Fruit fly (Drosophila melanogaster) whole organism, embryonic: ENCODE measurements around the gene CG34348.

Experiments
- B-H1 ChIP-seq: fragments of 200-800 bp; sonication (Bioruptor generic); IDR thresholded peaks from 3 replicates; pipeline ENCODE4 v1.3.6; 2022; ENCODE audit warnings: missing biosample characterization, missing genetic modification characterization
- Bdp1 ChIP-seq: fragments of 200-800 bp; sonication (Bioruptor generic); optimal IDR thresholded peaks from 3 replicates; lab custom pipeline; 2016; ENCODE audit warnings: missing biosample characterization, missing genetic modification characterization
- Bgb ChIP-seq: fragments of 200-800 bp; sonication (Bioruptor generic); IDR thresholded peaks from 2 replicates; pipeline ENCODE4 v1.3.6; 2022; ENCODE audit warnings: missing biosample characterization, missing genetic modification characterization; ENCODE audit not compliant: partially characterized antibody
- CG13123 ChIP-seq: fragments of 200-800 bp; sonication (Bioruptor generic); optimal IDR thresholded peaks from 2 replicates; lab custom pipeline; 2016; ENCODE audit warnings: missing biosample characterization, missing genetic modification characterization
- CG13424 ChIP-seq: fragments of 200-800 bp; sonication (Bioruptor generic); optimal IDR thresholded peaks from 2 replicates; lab custom pipeline; 2019; ENCODE audit warnings: missing biosample characterization, mild to moderate bottlenecking, missing genetic modification characterization, moderate library complexity
- CG15269 ChIP-seq: fragments of 200-800 bp; sonication (Bioruptor generic); optimal IDR thresholded peaks from 2 replicates; lab custom pipeline; 2018; ENCODE audit warnings: missing biosample characterization, mild to moderate bottlenecking, missing genetic modification characterization, moderate library complexity
- CG17359 ChIP-seq: fragments of 200-800 bp; sonication (Bioruptor generic); optimal IDR thresholded peaks from 3 replicates; lab custom pipeline; 2018; ENCODE audit warnings: missing biosample characterization, mild to moderate bottlenecking, missing genetic modification characterization, moderate library complexity
- CG2116 ChIP-seq: fragments of 200-800 bp; sonication (Bioruptor generic); optimal IDR thresholded peaks from 3 replicates; lab custom pipeline; 2018; ENCODE audit warnings: missing biosample characterization, mild to moderate bottlenecking, missing genetic modification characterization
- CG2120 ChIP-seq: fragments of 200-800 bp; sonication (Bioruptor generic); optimal IDR thresholded peaks from 3 replicates; lab custom pipeline; 2016; ENCODE audit warnings: missing biosample characterization, missing genetic modification characterization
- CG2129 ChIP-seq: fragments of 200-800 bp; sonication (Bioruptor generic); IDR thresholded peaks from 2 replicates; pipeline ENCODE4 v1.3.6; 2022; ENCODE audit warnings: missing biosample characterization, missing genetic modification characterization; ENCODE audit not compliant: partially characterized antibody
- CG2712 ChIP-seq: fragments of 200-800 bp; optimal IDR thresholded peaks from 3 replicates; lab custom pipeline; 2019; ENCODE audit warnings: missing biosample characterization, mild to moderate bottlenecking, missing genetic modification characterization, moderate library complexity
- CG32532 ChIP-seq: fragments of 200-800 bp; sonication (Bioruptor generic); IDR thresholded peaks from 2 replicates; pipeline ENCODE4 v1.3.6; 2022; ENCODE audit warnings: missing biosample characterization, missing genetic modification characterization
- CG3407 ChIP-seq: fragments of 200-800 bp; sonication (Bioruptor generic); optimal IDR thresholded peaks from 2 replicates; lab custom pipeline; 2018; ENCODE audit warnings: missing biosample characterization, mild to moderate bottlenecking, missing genetic modification characterization
- CG3847 ChIP-seq: fragments of 200-800 bp; sonication (Bioruptor generic); IDR thresholded peaks from 2 replicates; pipeline ENCODE4 v1.3.6; 2022; ENCODE audit warnings: missing biosample characterization, missing genetic modification characterization
- CG4854 ChIP-seq: fragments of 200-800 bp; sonication (Bioruptor generic); optimal IDR thresholded peaks from 2 replicates; lab custom pipeline; 2016; ENCODE audit warnings: missing biosample characterization, missing genetic modification characterization, inconsistent platforms
- CG5953 ChIP-seq: fragments of 200-800 bp; sonication (Bioruptor generic); IDR thresholded peaks from 2 replicates; pipeline ENCODE4 v1.3.6; 2022; ENCODE audit warnings: missing biosample characterization, missing genetic modification characterization
- CG6683 ChIP-seq: fragments of 200-800 bp; sonication (Bioruptor generic); optimal IDR thresholded peaks from 2 replicates; lab custom pipeline; 2017; ENCODE audit warnings: missing biosample characterization, mild to moderate bottlenecking, missing genetic modification characterization, missing genetic modification reagents
- CG7963 ChIP-seq: fragments of 200-800 bp; sonication (Bioruptor generic); IDR thresholded peaks from 3 replicates; pipeline ENCODE4 v1.3.6; 2022; ENCODE audit warnings: missing biosample characterization, missing genetic modification characterization; ENCODE audit not compliant: partially characterized antibody
- CG7987 ChIP-seq: fragments of 200-800 bp; sonication (Bioruptor generic); optimal IDR thresholded peaks from 2 replicates; lab custom pipeline; 2018; ENCODE audit warnings: missing biosample characterization, mild to moderate bottlenecking, missing genetic modification characterization, moderate library complexity
- CG8924 ChIP-seq: fragments of 200-800 bp; optimal IDR thresholded peaks from 3 replicates; lab custom pipeline; 2019; ENCODE audit warnings: missing biosample characterization, mild to moderate bottlenecking, missing genetic modification characterization, moderate library complexity
- CkIIα-i1 ChIP-seq: fragments of 200-800 bp; sonication (Bioruptor generic); IDR thresholded peaks from 2 replicates; pipeline ENCODE4 v1.3.6; 2022; ENCODE audit warnings: missing biosample characterization, missing genetic modification characterization
- D ChIP-seq, 2 experiments: fragments of 200-800 bp in 1 of 2; fragments of >200 bp in 1 of 2; sonication (Bioruptor generic) in 1 of 2; optimal IDR thresholded peaks; 2 replicates in 1 of 2; 3 replicates in 1 of 2; lab custom pipeline; 2017; ENCODE audit warnings: mild to moderate bottlenecking in 1 of 2, missing biosample characterization in 1 of 2, missing genetic modification characterization in 1 of 2, missing genetic modification reagents in 1 of 2
- Dll ChIP-seq: fragments of 200-800 bp; sonication (Bioruptor generic); IDR thresholded peaks from 4 replicates; pipeline ENCODE4 v1.3.6; 2022; ENCODE audit warnings: missing biosample characterization, missing genetic modification characterization; ENCODE audit not compliant: partially characterized antibody
- Kr ChIP-seq: fragments of 200-800 bp; sonication (Bioruptor generic); optimal IDR thresholded peaks from 2 replicates; lab custom pipeline; 2017; ENCODE audit warnings: missing biosample characterization, mild to moderate bottlenecking, missing genetic modification characterization
- Mrtf ChIP-seq: fragments of 200-800 bp; sonication (Bioruptor generic); IDR thresholded peaks from 3 replicates; pipeline ENCODE4 v1.3.6; 2022; ENCODE audit warnings: missing biosample characterization, missing genetic modification characterization
- Myb ChIP-seq: fragments of 200-800 bp; sonication (Bioruptor generic); optimal IDR thresholded peaks from 2 replicates; lab custom pipeline; 2016; ENCODE audit warnings: missing biosample characterization, missing genetic modification characterization
- Opbp ChIP-seq: fragments of 200-800 bp; sonication (Bioruptor generic); IDR thresholded peaks from 3 replicates; pipeline ENCODE4 v1.3.6; 2022; ENCODE audit warnings: missing biosample characterization, missing genetic modification characterization; ENCODE audit not compliant: partially characterized antibody
- TFAM ChIP-seq: fragments of 200-800 bp; sonication (Bioruptor generic); optimal IDR thresholded peaks from 2 replicates; lab custom pipeline; 2017; ENCODE audit warnings: missing biosample characterization, missing genetic modification characterization, inconsistent platforms
- amos ChIP-seq: fragments of 200-800 bp; sonication (Bioruptor generic); IDR thresholded peaks from 2 replicates; pipeline ENCODE4 v1.3.6; 2022; ENCODE audit warnings: missing biosample characterization, missing genetic modification characterization; ENCODE audit not compliant: partially characterized antibody
- bab2 ChIP-seq: fragments of 200-800 bp; sonication (Bioruptor generic); optimal IDR thresholded peaks from 2 replicates; lab custom pipeline; 2016; ENCODE audit warnings: missing biosample characterization, missing genetic modification characterization
- chn ChIP-seq: fragments of 200-800 bp; sonication (Bioruptor generic); optimal IDR thresholded peaks from 2 replicates; lab custom pipeline; 2016; ENCODE audit warnings: missing biosample characterization, missing genetic modification characterization
- disco-r ChIP-seq: fragments of 200-800 bp; sonication (Bioruptor generic); optimal IDR thresholded peaks from 2 replicates; lab custom pipeline; 2016; ENCODE audit warnings: missing biosample characterization, missing genetic modification characterization
- dm ChIP-seq: fragments of 200-800 bp; sonication (Bioruptor generic); optimal IDR thresholded peaks from 3 replicates; lab custom pipeline; 2016; ENCODE audit warnings: missing biosample characterization, missing genetic modification characterization
- gcm2 ChIP-seq: fragments of 200-800 bp; sonication (Bioruptor generic); optimal IDR thresholded peaks from 2 replicates; lab custom pipeline; 2016; ENCODE audit warnings: missing biosample characterization, missing genetic modification characterization
- jigr1 ChIP-seq: fragments of 200-800 bp; sonication (Bioruptor generic); IDR thresholded peaks from 3 replicates; pipeline ENCODE4 v1.3.6; 2022; ENCODE audit warnings: missing biosample characterization, missing genetic modification characterization
- lbe ChIP-seq: fragments of 200-800 bp; sonication (Bioruptor generic); optimal IDR thresholded peaks from 2 replicates; lab custom pipeline; 2016; ENCODE audit warnings: missing biosample characterization, mild to moderate bottlenecking, missing genetic modification characterization
- maf-S ChIP-seq: fragments of 200-800 bp; sonication (Bioruptor generic); optimal IDR thresholded peaks from 2 replicates; lab custom pipeline; 2016; ENCODE audit warnings: missing biosample characterization, missing genetic modification characterization
- nom ChIP-seq: fragments of 200-800 bp; sonication (Bioruptor generic); optimal IDR thresholded peaks from 2 replicates; lab custom pipeline; 2017; ENCODE audit warnings: missing biosample characterization, missing genetic modification characterization, mild to moderate bottlenecking, moderate library complexity, missing genetic modification reagents
- pan ChIP-seq, 4 experiments: fragments of >200 bp in 3 of 4; fragments of 200-800 bp in 1 of 4; sonication (Bioruptor generic) in 1 of 4; optimal IDR thresholded peaks in 3 of 4; IDR thresholded peaks in 1 of 4; 2 replicates each; pipeline versions ENCODE4 v1.3.6 to Lab custom; 2017 to 2022; ENCODE audit warnings: missing biosample characterization in 2 of 4, missing genetic modification characterization in 2 of 4, mixed read lengths in 1 of 4
- phol ChIP-seq: fragments of 200-800 bp; sonication (Bioruptor generic); optimal IDR thresholded peaks from 3 replicates; lab custom pipeline; 2018; ENCODE audit warnings: missing biosample characterization, mild to moderate bottlenecking, missing genetic modification characterization, moderate library complexity
- sd ChIP-seq: fragments of 200-800 bp; sonication (Bioruptor generic); optimal IDR thresholded peaks from 3 replicates; lab custom pipeline; 2018; ENCODE audit warnings: missing biosample characterization, mild to moderate bottlenecking, missing genetic modification characterization, moderate library complexity
- sna ChIP-seq: fragments of 200-800 bp; sonication (Bioruptor generic); IDR thresholded peaks from 2 replicates; pipeline ENCODE4 v1.3.6; 2022; ENCODE audit warnings: missing biosample characterization, missing genetic modification characterization; ENCODE audit not compliant: partially characterized antibody
- sr ChIP-seq: fragments of 200-800 bp; sonication (Bioruptor generic); IDR thresholded peaks from 3 replicates; pipeline ENCODE4 v1.3.6; 2022; ENCODE audit warnings: missing biosample characterization, missing genetic modification characterization
- stwl ChIP-seq: fragments of 200-800 bp; sonication (Bioruptor generic); optimal IDR thresholded peaks from 3 replicates; lab custom pipeline; 2018; ENCODE audit warnings: missing biosample characterization, mild to moderate bottlenecking, missing genetic modification characterization, moderate library complexity
- tll ChIP-seq, 2 experiments: fragments of 200-800 bp in 1 of 2; fragments of >200 bp in 1 of 2; sonication (Bioruptor generic) in 1 of 2; optimal IDR thresholded peaks; 2 replicates each; lab custom pipeline; 2017 to 2019; ENCODE audit warnings: missing biosample characterization in 2 of 2, missing genetic modification characterization in 2 of 2, mild to moderate bottlenecking in 1 of 2, moderate library complexity in 1 of 2
- ttk ChIP-seq: fragments of 200-800 bp; sonication (Bioruptor generic); IDR thresholded peaks from 2 replicates; pipeline ENCODE4 v2.1.2; 2022; ENCODE audit warnings: missing biosample characterization, missing genetic modification characterization
- unc-4 ChIP-seq: fragments of 200-800 bp; sonication (Bioruptor generic); IDR thresholded peaks from 2 replicates; pipeline ENCODE4 v1.3.6; 2022; ENCODE audit warnings: missing biosample characterization, missing genetic modification characterization; ENCODE audit not compliant: partially characterized antibody
- zfh2 ChIP-seq: fragments of 200-800 bp; sonication (Bioruptor generic); optimal IDR thresholded peaks from 2 replicates; lab custom pipeline; 2016; ENCODE audit warnings: missing biosample characterization, missing genetic modification characterization

The CG34348 gene

DNA sequence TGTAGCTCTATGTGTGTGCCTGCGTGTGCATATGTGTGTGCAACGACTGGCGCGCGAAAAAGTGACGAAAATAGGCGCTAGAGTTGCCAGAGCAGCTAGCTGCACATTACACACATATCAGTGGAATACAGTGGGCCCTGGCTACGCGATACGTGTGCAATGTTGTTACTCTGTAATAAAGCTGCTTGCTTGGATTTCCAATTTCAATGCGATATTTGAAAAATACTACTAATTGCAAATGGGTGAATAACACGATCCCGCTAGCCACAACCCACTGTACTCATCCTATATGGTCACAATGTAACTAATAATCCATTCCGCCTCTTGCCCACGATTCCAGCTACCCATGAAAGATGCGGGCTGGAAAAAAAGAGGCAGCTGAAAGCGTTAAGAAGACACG is 11.7 kb downstream of the CG34348 start (continued):
- TF ChIP-seq CG13424 (peak; percentile 92), CkIIα-i1 (GFP tag; lab: Robert Waterston, UW) (peak; percentile 72; the same call in 1 of the 2 replicates), CG2129 (GFP tag; lab: Robert Waterston, UW) (no peak), gcm2 (GFP tag; lab: Kevin White, UChicago) (peak; percentile 60), tll (GFP tag; optimal IDR thresholded peaks at IDR 0.05; lab: Kevin White, UChicago) (no peak), Bdp1 (GFP tag; lab: Kevin White, UChicago) (peak; percentile 84), CG5953 (GFP tag; lab: Robert Waterston, UW) (peak; percentile 95), CG4854 (GFP tag; lab: Kevin White, UChicago) (peak; percentile 85), sr (GFP tag; lab: Robert Waterston, UW) (peak; percentile 87), chn (GFP tag; lab: Kevin White, UChicago) (peak; percentile 91), zfh2 (GFP tag; lab: Kevin White, UChicago) (peak; percentile 92), pan (optimal IDR thresholded peaks at IDR 0.05; lab: Kevin White, UChicago) (no peak), pan (GFP tag; optimal IDR thresholded peaks at IDR 0.05 in 1 of 2, IDR thresholded peaks at IDR 0.05 in 1 of 2) (peak in 1 of 2 experiments; percentile 96), Kr (no peak), CG32532 (GFP tag; lab: Robert Waterston, UW) (peak; percentile 96), D (optimal IDR thresholded peaks at IDR 0.05; lab: Kevin White, UChicago) (no peak), D (GFP tag; optimal IDR thresholded peaks at IDR 0.05; lab: Kevin White, UChicago) (peak; percentile 90), CG17359 (tag; lab: Kevin White, UChicago) (peak; percentile 95), TFAM (peak; percentile 52), maf-S (peak; percentile 90), lbe (peak; percentile 88), Dll (GFP tag; lab: Robert Waterston, UW) (no peak), CG8924 (tag; lab: Kevin White, UChicago) (peak; percentile 88), ttk (GFP tag; lab: Robert Waterston, UW) (peak; percentile 94), phol (tag; lab: Kevin White, UChicago) (peak; percentile 89), CG13123 (GFP tag; lab: Kevin White, UChicago) (peak; percentile 84), CG15269 (peak; percentile 95)

DNA sequence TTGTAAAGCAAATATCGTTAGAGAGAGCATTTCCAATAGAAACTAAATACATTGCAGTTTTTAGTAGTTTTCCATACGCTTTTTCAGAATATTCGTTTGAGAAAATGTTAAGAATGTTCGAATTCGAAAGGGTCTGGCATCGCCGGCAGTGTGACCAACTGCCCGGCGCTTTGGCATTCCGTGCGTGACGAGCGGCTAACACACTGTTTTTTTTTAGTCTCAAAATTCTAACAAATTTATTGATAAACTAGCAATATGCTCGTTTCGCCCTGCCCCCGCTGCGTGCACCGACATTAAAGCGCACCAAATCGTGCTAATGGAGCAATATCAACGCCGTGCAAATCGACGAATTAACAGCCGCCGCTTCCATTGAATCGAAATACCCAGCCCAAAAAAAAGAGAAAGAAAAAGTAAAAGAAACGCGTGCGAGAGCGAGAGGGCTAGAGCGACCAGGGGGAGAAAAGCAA is 16.1 kb downstream of the CG34348 start, which contains the start of gene dsh:
dsh (plus strand) TSS at position 174 of the 467 bp plus-strand sequence.
- TF ChIP-seq CG7963 (GFP tag; lab: Robert Waterston, UW) = no peak
- no peak for TF ChIP-seq CG6683 (GFP tag; lab: Kevin White, UChicago)
- TF ChIP-seq unc-4 (GFP tag; lab: Robert Waterston, UW) = peak; percentile 60
- 0 out of 3 replicates have a peak, but pooled peaks have one; percentile 6 for TF ChIP-seq Opbp (GFP tag; lab: Robert Waterston, UW)
- no peak for TF ChIP-seq B-H1 (GFP tag; lab: Robert Waterston, UW)
- TF ChIP-seq CG3407 (GFP tag; lab: Kevin White, UChicago) = no peak
- TF ChIP-seq jigr1 = no peak
- TF ChIP-seq Mrtf (GFP tag; lab: Robert Waterston, UW) = no peak
- TF ChIP-seq nom = peak; percentile 41
- peak; percentile 58 for TF ChIP-seq CG3847
- TF ChIP-seq bab2 (GFP tag; lab: Kevin White, UChicago) = no peak
- TF ChIP-seq CG2120 (GFP tag; lab: Kevin White, UChicago) = peak; percentile 29
- TF ChIP-seq amos (GFP tag; lab: Robert Waterston, UW) = peak; percentile 29; the same call in 1 of the 2 replicates
- TF ChIP-seq CG2116 (GFP tag; lab: Kevin White, UChicago) = peak; percentile 56
- no peak for TF ChIP-seq CG7987 (GFP tag; lab: Kevin White, UChicago)
- 0 out of 2 replicates have a peak, but pooled peaks have one; percentile 29 for TF ChIP-seq sna (GFP tag; lab: Robert Waterston, UW)
- TF ChIP-seq stwl (tag; lab: Kevin White, UChicago) = peak; percentile 32
- peak; percentile 44; the same call in 1 of the 2 replicates for TF ChIP-seq Bgb (GFP tag; lab: Robert Waterston, UW)
- peak; percentile 65 for TF ChIP-seq Myb (GFP tag; lab: Kevin White, UChicago)
- no peak for TF ChIP-seq disco-r
- TF ChIP-seq CG2712 = peak; percentile 11
- TF ChIP-seq dm (GFP tag; lab: Kevin White, UChicago) = no peak
- peak; percentile 79 for TF ChIP-seq sd (tag; lab: Kevin White, UChicago)
